Fruit fly (Drosophila melanogaster): ENCODE measurements around the gene CG33673.
A peak's percentile ranks its signal among the peaks of the same experiment; 100 is the strongest.

CG33673 gene

dm6 chr2L:1981726-1982367 is 35.3 kb upstream of the CG33673 start, which contains the start of gene CG7289:
TSS of gene CG7289 (plus strand) at chr2L:1982217.
- no peak for TF ChIP-seq Mio (GFP tag; optimal IDR thresholded peaks at IDR 0.05)
- no peak for TF ChIP-seq Hnf4 (GFP tag; optimal IDR thresholded peaks at IDR 0.05)
- TF ChIP-seq ey (GFP tag; optimal IDR thresholded peaks at IDR 0.05), result no peak
- TF ChIP-seq Hr83 (GFP tag; optimal IDR thresholded peaks at IDR 0.05; ENCODE audit: poor library complexity, severe bottlenecking), result peak; percentile 39
- TF ChIP-seq brk (GFP tag; optimal IDR thresholded peaks at IDR 0.05), result no peak
- peak in 1 of 2 experiments; percentile 33 for TF ChIP-seq foxo (GFP tag; optimal IDR thresholded peaks at IDR 0.05)
- peak; percentile 15 for TF ChIP-seq rgr (GFP tag; optimal IDR thresholded peaks at IDR 0.05)
- TF ChIP-seq sv (GFP tag; optimal IDR thresholded peaks at IDR 0.05), result peak; percentile 3
- TF ChIP-seq h (GFP tag; optimal IDR thresholded peaks at IDR 0.05), result peak; percentile 18
- TF ChIP-seq br (GFP tag; optimal IDR thresholded peaks at IDR 0.05), result peak; percentile 16
- peak; percentile 32 for TF ChIP-seq sage (GFP tag; optimal IDR thresholded peaks at IDR 0.05)
- TF ChIP-seq Rel (GFP tag; optimal IDR thresholded peaks at IDR 0.05), result no peak
- peak; percentile 68 for TF ChIP-seq Rel (tag; optimal IDR thresholded peaks at IDR 0.05)

dm6 chr2L:1980708-1981339 is 34.3 kb upstream of the CG33673 start, which contains the start of the genes CG15356 and CG15362:
TSS of gene CG15356 (minus strand) at chr2L:1980755.
TSS of gene CG15362 (plus strand) at chr2L:1981176.
- peak; percentile 13 for TF ChIP-seq fru (GFP tag; optimal IDR thresholded peaks at IDR 0.05)
- TF ChIP-seq h (GFP tag; optimal IDR thresholded peaks at IDR 0.05), result peak; percentile 57
- TF ChIP-seq HLH106 (tag; optimal IDR thresholded peaks at IDR 0.05), result peak; percentile 42
- TF ChIP-seq foxo (GFP tag; optimal IDR thresholded peaks at IDR 0.05), result peak in 1 of 2 experiments; percentile 31
- peak; percentile 63 for TF ChIP-seq Hr83 (GFP tag; optimal IDR thresholded peaks at IDR 0.05; ENCODE audit: poor library complexity, severe bottlenecking)
- TF ChIP-seq sv (GFP tag; optimal IDR thresholded peaks at IDR 0.05), result no peak
- TF ChIP-seq Sp1 (GFP tag; optimal IDR thresholded peaks at IDR 0.05), result peak; percentile 25
- TF ChIP-seq woc (GFP tag; optimal IDR thresholded peaks at IDR 0.05), result peak; percentile 48
- no peak for TF ChIP-seq Rel (GFP tag; optimal IDR thresholded peaks at IDR 0.05)
- no peak for TF ChIP-seq Rel (tag; optimal IDR thresholded peaks at IDR 0.05)
- TF ChIP-seq jim (GFP tag; optimal IDR thresholded peaks at IDR 0.05), result no peak
- peak; percentile 39 for TF ChIP-seq CG9705 (GFP tag; optimal IDR thresholded peaks at IDR 0.05)
- TF ChIP-seq CG32264 (GFP tag; optimal IDR thresholded peaks at IDR 0.05), result peak; percentile 14
- no peak for TF ChIP-seq Hnf4 (GFP tag; optimal IDR thresholded peaks at IDR 0.05)
- peak; percentile 6 for TF ChIP-seq rgr (GFP tag; optimal IDR thresholded peaks at IDR 0.05)
- peak; percentile 77 for TF ChIP-seq sage (GFP tag; optimal IDR thresholded peaks at IDR 0.05)
- no peak for TF ChIP-seq tai (GFP tag; optimal IDR thresholded peaks at IDR 0.05)

- TF ChIP-seq sv (GFP tag; optimal IDR thresholded peaks at IDR 0.05), result no peak
- no peak for TF ChIP-seq h (GFP tag; optimal IDR thresholded peaks at IDR 0.05)
- no peak for TF ChIP-seq N (GFP tag; optimal IDR thresholded peaks at IDR 0.05)
- TF ChIP-seq Hr83 (GFP tag; optimal IDR thresholded peaks at IDR 0.05; ENCODE audit: poor library complexity, severe bottlenecking), result no peak
Measured at dm6 chr2L:1979196-1979818, 32.8 kb upstream of the CG33673 start.

dm6 chr2L:1975473-1975872 is 28.9 kb upstream of the CG33673 start:
- no peak for TF ChIP-seq Hnf4 (GFP tag; optimal IDR thresholded peaks at IDR 0.05)
- no peak for TF ChIP-seq Abd-B (GFP tag; optimal IDR thresholded peaks at IDR 0.05)
- no peak for TF ChIP-seq jim (GFP tag; optimal IDR thresholded peaks at IDR 0.05)
- no peak for TF ChIP-seq Jra (GFP tag; optimal IDR thresholded peaks at IDR 0.05)
- TF ChIP-seq ey (GFP tag; optimal IDR thresholded peaks at IDR 0.05), result no peak
- peak; percentile 91 for TF ChIP-seq Dfd (GFP tag; optimal IDR thresholded peaks at IDR 0.05)
- no peak for TF ChIP-seq Rel (GFP tag; optimal IDR thresholded peaks at IDR 0.05)
- no peak for TF ChIP-seq Rel (tag; optimal IDR thresholded peaks at IDR 0.05)

dm6 chr2L:1973957-1974356 is 27.4 kb upstream of the CG33673 start, which contains the start of gene Der-1:
TSS of gene Der-1 (plus strand) at chr2L:1973957.
- TF ChIP-seq Hr83 (GFP tag; optimal IDR thresholded peaks at IDR 0.05; ENCODE audit: poor library complexity, severe bottlenecking) (peak; percentile 25), Jra (GFP tag; optimal IDR thresholded peaks at IDR 0.05) (no peak), Myc (optimal IDR thresholded peaks at IDR 0.05) (peak; percentile 14), Rel (GFP tag; optimal IDR thresholded peaks at IDR 0.05) (no peak), Rel (tag; optimal IDR thresholded peaks at IDR 0.05) (peak; percentile 35)
